Worm (Caenorhabditis elegans): ENCODE data around the gene T07G12.5.

DNA sequence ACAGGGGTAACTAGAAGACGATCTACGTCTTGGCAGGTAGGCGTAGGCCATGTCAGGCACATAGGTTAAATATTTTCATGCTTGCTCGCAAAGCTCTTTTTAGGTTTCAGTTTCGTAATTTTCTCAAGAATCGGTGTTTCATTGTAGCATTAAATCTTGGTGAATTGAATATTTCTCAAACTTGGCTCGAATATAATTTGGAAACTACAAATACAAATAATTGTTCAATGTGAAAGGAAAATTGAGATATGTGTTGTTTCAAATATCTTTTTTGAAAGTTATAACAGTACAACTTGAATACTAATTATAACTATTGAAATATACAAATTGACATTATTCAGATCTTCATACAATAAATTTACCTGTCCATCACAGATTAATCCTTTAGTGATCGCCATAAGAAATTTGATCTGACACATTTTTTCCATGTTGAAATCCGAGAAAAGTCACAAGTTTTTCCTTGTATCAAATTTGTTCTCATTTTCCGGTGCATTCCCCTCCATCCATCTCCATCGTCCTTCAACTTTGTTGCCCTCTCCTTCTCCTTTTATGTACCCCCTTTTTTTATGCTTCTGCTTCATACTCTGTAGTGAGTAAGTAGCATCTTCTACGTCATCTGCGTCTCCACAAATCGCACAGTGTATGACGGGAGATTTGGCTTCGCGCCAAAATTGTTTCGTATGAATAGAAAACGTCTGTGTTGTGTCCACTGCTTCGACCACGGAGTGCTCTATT, 20.7 kb downstream of the T07G12.5 start, which contains the start of gene C02F4.5:
- TF ChIP-seq ama-1 (optimal IDR thresholded peaks at IDR 0.05) (no peak), nhr-23 (tag; optimal IDR thresholded peaks at IDR 0.05) (no peak), daf-12 (tag; optimal IDR thresholded peaks at IDR 0.05) (no peak), unc-39 (tag; optimal IDR thresholded peaks at IDR 0.05) (no peak), pqm-1 (tag; optimal IDR thresholded peaks at IDR 0.05) (no peak), ceh-82 (tag; optimal IDR thresholded peaks at IDR 0.05) (no peak), fkh-10 (GFP tag; optimal IDR thresholded peaks at IDR 0.05) (peak; percentile 32), nhr-11 (tag; optimal IDR thresholded peaks at IDR 0.05) (no peak), ceh-28 (tag; optimal IDR thresholded peaks at IDR 0.05) (no peak), R02D3.7 (tag; optimal IDR thresholded peaks at IDR 0.05) (no peak), nhr-76 (tag; optimal IDR thresholded peaks at IDR 0.05) (no peak), ztf-11 (tag; optimal IDR thresholded peaks at IDR 0.05) (no peak)

Data from whole organism, L3 larva.